Fruit fly (Drosophila melanogaster): ENCODE results near the gene CG7910.

- TF ChIP-seq CG8301 (tag; optimal IDR thresholded peaks at IDR 0.05) (peak; percentile 6), CG9948 (tag; optimal IDR thresholded peaks at IDR 0.05) (peak; percentile 31), fd96Ca (GFP tag; IDR thresholded peaks at IDR 0.05) (0 out of 3 replicates have a peak, but pooled peaks have one; percentile 24), CG14655 (GFP tag; optimal IDR thresholded peaks at IDR 0.05) (peak; percentile 42), CG34367 (tag; optimal IDR thresholded peaks at IDR 0.05) (no peak), CG32121 (GFP tag; IDR thresholded peaks at IDR 0.05) (no peak), Ets98B (GFP tag; IDR thresholded peaks at IDR 0.05) (no peak), CG15710 (tag; optimal IDR thresholded peaks at IDR 0.05) (peak; percentile 3), CG10348 (GFP tag; IDR thresholded peaks at IDR 0.05) (no peak), Snoo (tag; optimal IDR thresholded peaks at IDR 0.05) (no peak), CG8159 (tag; optimal IDR thresholded peaks at IDR 0.05) (peak; percentile 23), Pif1B (GFP tag; optimal IDR thresholded peaks at IDR 0.05) (no peak)
These were observed 14.4 kb upstream of the CG7910 start for dm6 chr3R:8072635-8073034.
